Fruit fly (Drosophila melanogaster) whole organism, prepupa: ENCODE data around the gene Prm.

ENCODE experiments used
- Blimp-1 ChIP-seq: fragments of 200-800 bp; sonication (Bioruptor generic); optimal IDR thresholded peaks from 3 replicates; lab custom pipeline; 2017; ENCODE audit warnings: missing biosample characterization, missing genetic modification characterization, mild to moderate bottlenecking, moderate library complexity, missing genetic modification reagents
- CG10631 ChIP-seq: fragments of 200-800 bp; sonication (Bioruptor generic); optimal IDR thresholded peaks from 2 replicates; lab custom pipeline; 2016; ENCODE audit warnings: missing biosample characterization, missing genetic modification characterization
- CG10669 ChIP-seq: fragments of 200-800 bp; sonication (Bioruptor generic); optimal IDR thresholded peaks from 3 replicates; lab custom pipeline; 2018; ENCODE audit warnings: missing biosample characterization, mild to moderate bottlenecking, missing genetic modification characterization, moderate library complexity
- CG11294 ChIP-seq: fragments of 200-800 bp; sonication (Bioruptor generic); IDR thresholded peaks from 2 replicates; pipeline ENCODE4 v1.3.6; 2022; ENCODE audit warnings: missing biosample characterization, missing genetic modification characterization
- CG11762 ChIP-seq: fragments of 200-800 bp; sonication (Bioruptor generic); optimal IDR thresholded peaks from 3 replicates; lab custom pipeline; 2016; ENCODE audit warnings: missing biosample characterization, missing genetic modification characterization; ENCODE audit not compliant: insufficient read depth
- CG11902 ChIP-seq: fragments of 200-800 bp; sonication (Bioruptor generic); optimal IDR thresholded peaks from 3 replicates; lab custom pipeline; 2016; ENCODE audit warnings: missing biosample characterization, missing genetic modification characterization
- CG15336 ChIP-seq: fragments of 200-800 bp; sonication (Bioruptor generic); IDR thresholded peaks from 2 replicates; pipeline ENCODE4 v1.3.6; 2022; ENCODE audit warnings: missing biosample characterization, missing genetic modification characterization
- CG1621 ChIP-seq: fragments of 200-800 bp; sonication (Bioruptor generic); optimal IDR thresholded peaks from 3 replicates; lab custom pipeline; 2018; ENCODE audit warnings: missing biosample characterization, mild to moderate bottlenecking, missing genetic modification characterization
- CG16779 ChIP-seq: fragments of 200-800 bp; sonication (Bioruptor generic); optimal IDR thresholded peaks from 3 replicates; lab custom pipeline; 2017; ENCODE audit warnings: missing biosample characterization, mild to moderate bottlenecking, missing genetic modification characterization
- CG31627 ChIP-seq: fragments of 200-800 bp; sonication (Bioruptor generic); optimal IDR thresholded peaks from 3 replicates; lab custom pipeline; 2016; ENCODE audit warnings: missing biosample characterization, missing genetic modification characterization
- CG32006 ChIP-seq: fragments of 200-800 bp; sonication (Bioruptor generic); optimal IDR thresholded peaks from 3 replicates; lab custom pipeline; 2017; ENCODE audit warnings: missing biosample characterization, mild to moderate bottlenecking, missing genetic modification characterization
- CG34406 ChIP-seq: fragments of 200-800 bp; sonication (Bioruptor generic); optimal IDR thresholded peaks from 3 replicates; lab custom pipeline; 2016; ENCODE audit warnings: missing biosample characterization, missing genetic modification characterization
- CG3919 ChIP-seq: fragments of 200-800 bp; sonication (Bioruptor generic); optimal IDR thresholded peaks from 3 replicates; lab custom pipeline; 2016; ENCODE audit warnings: missing biosample characterization, missing genetic modification characterization
- CG6163 ChIP-seq: fragments of 200-800 bp; sonication (Bioruptor generic); IDR thresholded peaks from 3 replicates; pipeline ENCODE4 v1.3.6; 2022; ENCODE audit warnings: missing biosample characterization, missing genetic modification characterization
- CG6276 ChIP-seq: fragments of 200-800 bp; sonication (Bioruptor generic); optimal IDR thresholded peaks from 2 replicates; lab custom pipeline; 2017; ENCODE audit warnings: missing biosample characterization, mild to moderate bottlenecking, missing genetic modification characterization
- CG6792 ChIP-seq: fragments of 200-800 bp; sonication (Bioruptor generic); optimal IDR thresholded peaks from 3 replicates; lab custom pipeline; 2016; ENCODE audit warnings: missing biosample characterization, missing genetic modification characterization
- CG6854 ChIP-seq: fragments of 200-800 bp; sonication (Bioruptor generic); optimal IDR thresholded peaks from 2 replicates; lab custom pipeline; 2017; ENCODE audit warnings: missing biosample characterization, mild to moderate bottlenecking, missing genetic modification characterization
- CG7368 ChIP-seq: fragments of 200-800 bp; sonication (Bioruptor generic); optimal IDR thresholded peaks from 3 replicates; lab custom pipeline; 2016; ENCODE audit warnings: missing biosample characterization, missing genetic modification characterization
- CG8319 ChIP-seq: fragments of 200-800 bp; sonication (Bioruptor generic); optimal IDR thresholded peaks from 3 replicates; lab custom pipeline; 2016; ENCODE audit warnings: missing biosample characterization, missing genetic modification characterization
- CG8632 ChIP-seq: fragments of 200-800 bp; sonication (Bioruptor generic); optimal IDR thresholded peaks from 3 replicates; lab custom pipeline; 2016; ENCODE audit warnings: missing biosample characterization, missing genetic modification characterization
- CG9139 ChIP-seq: fragments of 200-800 bp; sonication (Bioruptor generic); optimal IDR thresholded peaks from 3 replicates; lab custom pipeline; 2017; ENCODE audit warnings: missing biosample characterization, mild to moderate bottlenecking, missing genetic modification characterization
- Eip78C ChIP-seq: fragments of 200-800 bp; sonication (Bioruptor generic); peaks from one replicate; lab custom pipeline; 2016; ENCODE audit warnings: missing biosample characterization, missing genetic modification characterization
- Eip93F ChIP-seq: fragments of 200-800 bp; sonication (Bioruptor generic); optimal IDR thresholded peaks from 2 replicates; lab custom pipeline; 2016; ENCODE audit warnings: missing biosample characterization, mild to moderate bottlenecking, missing genetic modification characterization
- Ets96B ChIP-seq: fragments of 200-800 bp; optimal IDR thresholded peaks from 2 replicates; lab custom pipeline; 2019; ENCODE audit warnings: missing biosample characterization, mild to moderate bottlenecking, missing genetic modification characterization, moderate library complexity
- Gug ChIP-seq: fragments of 200-800 bp; sonication (Bioruptor generic); IDR thresholded peaks from 2 replicates; pipeline ENCODE4 v1.3.6; 2022; ENCODE audit warnings: missing biosample characterization, missing genetic modification characterization
- Hr39 ChIP-seq: fragments of 200-800 bp; sonication (Bioruptor generic); optimal IDR thresholded peaks from 2 replicates; lab custom pipeline; 2016; ENCODE audit warnings: missing biosample characterization, missing genetic modification characterization
- Hr4 ChIP-seq: fragments of 200-800 bp; sonication (Bioruptor generic); optimal IDR thresholded peaks from 3 replicates; lab custom pipeline; 2016; ENCODE audit warnings: missing biosample characterization, missing genetic modification characterization
- Lpt ChIP-seq: fragments of 200-800 bp; sonication (Bioruptor generic); optimal IDR thresholded peaks from 3 replicates; lab custom pipeline; 2016; ENCODE audit warnings: missing biosample characterization, missing genetic modification characterization
- Met ChIP-seq: fragments of 200-800 bp; sonication (Bioruptor generic); optimal IDR thresholded peaks from 3 replicates; lab custom pipeline; 2016; ENCODE audit warnings: missing biosample characterization, missing genetic modification characterization
- OdsH ChIP-seq: fragments of 200-800 bp; sonication (Bioruptor generic); optimal IDR thresholded peaks from 3 replicates; lab custom pipeline; 2016; ENCODE audit warnings: missing biosample characterization, missing genetic modification characterization
- Smox ChIP-seq: fragments of 200-800 bp; sonication (Bioruptor generic); optimal IDR thresholded peaks from 3 replicates; lab custom pipeline; 2016; ENCODE audit warnings: missing biosample characterization, missing genetic modification characterization
- Sox102F ChIP-seq: fragments of 200-800 bp; sonication (Bioruptor generic); optimal IDR thresholded peaks from 2 replicates; lab custom pipeline; 2016; ENCODE audit warnings: missing biosample characterization, mild to moderate bottlenecking, missing genetic modification characterization
- Sox14 ChIP-seq: fragments of 200-800 bp; sonication (Bioruptor generic); optimal IDR thresholded peaks from 3 replicates; lab custom pipeline; 2016; ENCODE audit warnings: missing biosample characterization, missing genetic modification characterization
- achi ChIP-seq: fragments of 200-800 bp; sonication (Bioruptor generic); optimal IDR thresholded peaks from 3 replicates; lab custom pipeline; 2016; ENCODE audit warnings: missing biosample characterization, missing genetic modification characterization
- cyc ChIP-seq: fragments of 200-800 bp; sonication (Bioruptor generic); optimal IDR thresholded peaks from 3 replicates; lab custom pipeline; 2016; ENCODE audit warnings: missing biosample characterization, missing genetic modification characterization
- dac ChIP-seq: fragments of 200-800 bp; sonication (Bioruptor generic); optimal IDR thresholded peaks from 2 replicates; lab custom pipeline; 2017; ENCODE audit warnings: missing biosample characterization, mild to moderate bottlenecking, missing genetic modification characterization
- dsx ChIP-seq: fragments of 200-800 bp; optimal IDR thresholded peaks from 3 replicates; lab custom pipeline; 2019; ENCODE audit warnings: missing biosample characterization, mild to moderate bottlenecking, missing genetic modification characterization, moderate library complexity; ENCODE audit not compliant: poor library complexity, severe bottlenecking
- eg ChIP-seq: fragments of 200-800 bp; sonication (Bioruptor generic); IDR thresholded peaks from 3 replicates; pipeline ENCODE4 v1.3.6; 2022; ENCODE audit warnings: missing biosample characterization, missing genetic modification characterization
- fd85E ChIP-seq: fragments of 200-800 bp; sonication (Bioruptor generic); optimal IDR thresholded peaks from 3 replicates; lab custom pipeline; 2016; ENCODE audit warnings: missing biosample characterization, missing genetic modification characterization
- fkh ChIP-seq: fragments of 200-800 bp; sonication (Bioruptor generic); optimal IDR thresholded peaks from 3 replicates; lab custom pipeline; 2017; ENCODE audit warnings: missing biosample characterization, mild to moderate bottlenecking, missing genetic modification characterization, moderate library complexity
- lz ChIP-seq: fragments of 200-800 bp; sonication (Bioruptor generic); optimal IDR thresholded peaks from 3 replicates; lab custom pipeline; 2016; ENCODE audit warnings: missing biosample characterization, missing genetic modification characterization
- net ChIP-seq: fragments of 200-800 bp; sonication (Bioruptor generic); optimal IDR thresholded peaks from 3 replicates; lab custom pipeline; 2016; ENCODE audit warnings: missing biosample characterization, missing genetic modification characterization
- pdm3 ChIP-seq: fragments of 200-800 bp; sonication (Bioruptor generic); optimal IDR thresholded peaks from 3 replicates; lab custom pipeline; 2016; ENCODE audit warnings: missing biosample characterization, missing genetic modification characterization
- spab ChIP-seq: fragments of 200-800 bp; sonication (Bioruptor generic); optimal IDR thresholded peaks from 2 replicates; lab custom pipeline; 2017; ENCODE audit warnings: missing biosample characterization, mild to moderate bottlenecking, missing genetic modification characterization, missing genetic modification reagents
- ss ChIP-seq, 2 experiments: fragments of 200-800 bp; sonication (Bioruptor generic); optimal IDR thresholded peaks; 2 replicates in 1 of 2; 3 replicates in 1 of 2; lab custom pipeline; 2017 to 2018; ENCODE audit warnings: mild to moderate bottlenecking in 2 of 2, missing biosample characterization in 2 of 2, missing genetic modification characterization in 2 of 2, moderate library complexity in 1 of 2
- svp ChIP-seq: fragments of 200-800 bp; sonication (Bioruptor generic); peaks from one replicate; lab custom pipeline; 2016; ENCODE audit warnings: missing biosample characterization, missing genetic modification characterization
- topi ChIP-seq: fragments of 200-800 bp; sonication (Bioruptor generic); optimal IDR thresholded peaks from 3 replicates; lab custom pipeline; 2016; ENCODE audit warnings: missing biosample characterization, missing genetic modification characterization
- vri ChIP-seq: fragments of 200-800 bp; sonication (Bioruptor generic); optimal IDR thresholded peaks from 3 replicates; lab custom pipeline; 2016; ENCODE audit warnings: missing biosample characterization, mild to moderate bottlenecking, missing genetic modification characterization

Prm gene

dm6 chr3L:8698493-8699166 is 46.5 kb downstream of the Prm start:
- TF ChIP-seq CG6163 (GFP tag; lab: Robert Waterston, UW): 0 out of 3 replicates have a peak, but pooled peaks have one; percentile 18
- peak; percentile 0 for TF ChIP-seq CG6276 (GFP tag; lab: Kevin White, UChicago)
- TF ChIP-seq CG32006 (GFP tag; lab: Kevin White, UChicago): peak; percentile 19
- peak; percentile 87 for TF ChIP-seq fkh (GFP tag; lab: Kevin White, UChicago)
- no peak for TF ChIP-seq Eip78C (GFP tag; lab: Kevin White, UChicago)
- TF ChIP-seq ss (GFP tag; optimal IDR thresholded peaks at IDR 0.05; lab: Kevin White, UChicago): no peak
- TF ChIP-seq svp (GFP tag; lab: Kevin White, UChicago): peak; percentile 99

- TF ChIP-seq spab (GFP tag; lab: Kevin White, UChicago) (no peak), OdsH (GFP tag; lab: Kevin White, UChicago) (no peak), CG6276 (GFP tag; lab: Kevin White, UChicago) (peak; percentile 30), CG3919 (no peak), CG10669 (GFP tag; lab: Kevin White, UChicago) (peak; percentile 18), CG8319 (GFP tag; lab: Kevin White, UChicago) (no peak), CG10631 (GFP tag; lab: Kevin White, UChicago) (no peak), CG7368 (GFP tag; lab: Kevin White, UChicago) (no peak), fkh (GFP tag; lab: Kevin White, UChicago) (no peak), CG11294 (GFP tag; lab: Robert Waterston, UW) (no peak), Sox14 (GFP tag; lab: Kevin White, UChicago) (no peak), CG1621 (tag; lab: Kevin White, UChicago) (peak; percentile 30), cyc (GFP tag; lab: Kevin White, UChicago) (no peak), Lpt (GFP tag; lab: Kevin White, UChicago) (no peak), eg (GFP tag; lab: Robert Waterston, UW) (peak; percentile 25; the same call in 1 of the 3 replicates), topi (GFP tag; lab: Kevin White, UChicago) (no peak), CG11902 (no peak), Ets96B (tag; lab: Kevin White, UChicago) (no peak), svp (GFP tag; lab: Kevin White, UChicago) (no peak), Gug (no peak), CG16779 (peak; percentile 32), fd85E (GFP tag; lab: Kevin White, UChicago) (no peak), vri (no peak), achi (no peak), net (GFP tag; lab: Kevin White, UChicago) (no peak), Eip93F (GFP tag; lab: Kevin White, UChicago) (no peak), CG32006 (GFP tag; lab: Kevin White, UChicago) (no peak), CG34406 (GFP tag; lab: Kevin White, UChicago) (no peak), Smox (GFP tag; lab: Kevin White, UChicago) (no peak), lz (GFP tag; lab: Kevin White, UChicago) (no peak), CG6854 (GFP tag; lab: Kevin White, UChicago) (peak; percentile 74), CG6163 (GFP tag; lab: Robert Waterston, UW) (no peak), CG6792 (GFP tag; lab: Kevin White, UChicago) (no peak), Hr39 (GFP tag; lab: Kevin White, UChicago) (no peak), dac (GFP tag; lab: Kevin White, UChicago) (no peak), CG15336 (GFP tag; lab: Robert Waterston, UW) (no peak), Hr4 (GFP tag; lab: Kevin White, UChicago) (no peak), CG11762 (no peak), Met (no peak), ss (GFP tag; optimal IDR thresholded peaks at IDR 0.05; lab: Kevin White, UChicago) (peak; percentile 61 to 80), CG9139 (peak; percentile 61), Sox102F (no peak), pdm3 (GFP tag; lab: Kevin White, UChicago) (no peak), CG31627 (GFP tag; lab: Kevin White, UChicago) (no peak), Eip78C (GFP tag; lab: Kevin White, UChicago) (no peak), Blimp-1 (peak; percentile 7), dsx (no peak), CG8632 (GFP tag; lab: Kevin White, UChicago) (no peak)
These were observed 47.2 kb downstream of the Prm start for dm6 chr3L:8697862-8698261.
